Fruit fly (Drosophila melanogaster): Measurements from ENCODE around the gene MESK4.

- TF ChIP-seq rn (GFP tag; IDR thresholded peaks at IDR 0.05) (no peak), CG13204 (GFP tag; optimal IDR thresholded peaks at IDR 0.05) (no peak), CG8159 (tag; optimal IDR thresholded peaks at IDR 0.05) (no peak), CG8301 (tag; optimal IDR thresholded peaks at IDR 0.05) (no peak), EcR (GFP tag; optimal IDR thresholded peaks at IDR 0.05) (no peak), CG12605 (GFP tag; IDR thresholded peaks at IDR 0.05) (no peak), fd96Ca (GFP tag; IDR thresholded peaks at IDR 0.05) (no peak), CG32121 (GFP tag; IDR thresholded peaks at IDR 0.05) (no peak), Pif1A (GFP tag; optimal IDR thresholded peaks at IDR 0.05) (no peak), CG34367 (tag; optimal IDR thresholded peaks at IDR 0.05) (no peak), D1 (tag; optimal IDR thresholded peaks at IDR 0.05) (no peak), CG17806 (tag; optimal IDR thresholded peaks at IDR 0.05) (no peak), CG14655 (GFP tag; optimal IDR thresholded peaks at IDR 0.05) (no peak)
Measured at dm6 chr3R:17007336-17007735, 18.7 kb downstream of the MESK4 start.

Data from whole organism, pupa.